Worm (Caenorhabditis elegans): ENCODE results near the gene T11G6.5.

- TF ChIP-seq crh-2 (tag; optimal IDR thresholded peaks at IDR 0.05) (peak; percentile 45), mab-5 (tag; optimal IDR thresholded peaks at IDR 0.05) (no peak), ceh-82 (tag; optimal IDR thresholded peaks at IDR 0.05) (no peak), skn-1 (tag; optimal IDR thresholded peaks at IDR 0.05) (no peak), nhr-77 (tag; optimal IDR thresholded peaks at IDR 0.05) (no peak), fos-1 (tag; optimal IDR thresholded peaks at IDR 0.05) (no peak), ztf-11 (tag; optimal IDR thresholded peaks at IDR 0.05) (no peak)
Measured at ce11 chrIV:10795678-10796077, 46.9 kb downstream of the T11G6.5 start.

Measured in whole organism, L2 larva.